Worm (Caenorhabditis elegans) whole organism, young adult: ENCODE results near the gene F36H5.14.

Experiments used
- ama-1 ChIP-seq, 3 experiments: fragments of 150-350 bp in 1 of 3; sonication (generic microtip) in 2 of 3; optimal IDR thresholded peaks; 2 replicates each; lab custom pipeline; 2014 to 2018; ENCODE audit warnings: missing biosample characterization in 2 of 3, missing genetic modification characterization in 2 of 3, missing genetic modification reagents in 2 of 3
- him-1 ChIP-seq: sonication (generic microtip); optimal IDR thresholded peaks from 2 replicates; lab custom pipeline; 2016; ENCODE audit warnings: missing genotype, missing genetic modification reagents, missing genetic modification characterization, missing compliant biosample characterization

- TF ChIP-seq him-1 (tag; lab: Kevin White, UChicago) = no peak
- TF ChIP-seq ama-1 (optimal IDR thresholded peaks at IDR 0.05; lab: Kevin White, UChicago) = no peak
- TF ChIP-seq ama-1 (GFP tag; optimal IDR thresholded peaks at IDR 0.05; lab: Kevin White, UChicago) = no peak
Measured at ce11 chrII:1759602-1760001, 15.7 kb upstream of the F36H5.14 start, which contains the start of gene F36H5.18.
